Fruit fly (Drosophila melanogaster) whole organism, embryonic: ENCODE results near the gene VhaPPA1-2.

Source experiments
- Abd-B ChIP-seq: fragments of 200-800 bp; sonication (Bioruptor generic); optimal IDR thresholded peaks from 2 replicates; lab custom pipeline; 2018; ENCODE audit warnings: missing biosample characterization, mild to moderate bottlenecking, missing genetic modification characterization, moderate library complexity
- Blimp-1 ChIP-seq: fragments of 200-800 bp; sonication (Bioruptor generic); optimal IDR thresholded peaks from 3 replicates; lab custom pipeline; 2018; ENCODE audit warnings: missing biosample characterization, missing genetic modification characterization, mild to moderate bottlenecking, moderate library complexity, missing genetic modification reagents
- C15 ChIP-seq: fragments of 200-800 bp; sonication (Bioruptor generic); IDR thresholded peaks from 3 replicates; pipeline ENCODE4 v1.3.6; 2022; ENCODE audit warnings: missing biosample characterization, missing genetic modification characterization
- CG10274 ChIP-seq: fragments of 200-800 bp; sonication (Bioruptor generic); optimal IDR thresholded peaks from 3 replicates; lab custom pipeline; 2017; ENCODE audit warnings: missing biosample characterization, mild to moderate bottlenecking, missing genetic modification characterization
- CG12236 ChIP-seq: fragments of 200-800 bp; sonication (Bioruptor generic); optimal IDR thresholded peaks from 2 replicates; lab custom pipeline; 2016; ENCODE audit warnings: missing biosample characterization, missing genetic modification characterization
- CG1233 ChIP-seq: fragments of 200-800 bp; sonication (Bioruptor generic); optimal IDR thresholded peaks from 4 replicates; lab custom pipeline; 2018; ENCODE audit warnings: missing biosample characterization, mild to moderate bottlenecking, missing genetic modification characterization
- CG13424 ChIP-seq: fragments of 200-800 bp; sonication (Bioruptor generic); optimal IDR thresholded peaks from 2 replicates; lab custom pipeline; 2019; ENCODE audit warnings: missing biosample characterization, mild to moderate bottlenecking, missing genetic modification characterization, moderate library complexity
- CG15601 ChIP-seq: fragments of 200-800 bp; sonication (Bioruptor generic); optimal IDR thresholded peaks from 3 replicates; lab custom pipeline; 2019; ENCODE audit warnings: missing biosample characterization, mild to moderate bottlenecking, missing genetic modification characterization, moderate library complexity
- CG16779 ChIP-seq: fragments of 200-800 bp; sonication (Bioruptor generic); IDR thresholded peaks from 2 replicates; pipeline ENCODE4 v1.3.6; 2022; ENCODE audit warnings: missing biosample characterization, missing genetic modification characterization
- CG16815 ChIP-seq: fragments of 200-800 bp; sonication (Bioruptor generic); optimal IDR thresholded peaks from 3 replicates; lab custom pipeline; 2017; ENCODE audit warnings: missing biosample characterization, mild to moderate bottlenecking, missing genetic modification characterization
- CG17359 ChIP-seq: fragments of 200-800 bp; sonication (Bioruptor generic); optimal IDR thresholded peaks from 3 replicates; lab custom pipeline; 2018; ENCODE audit warnings: missing biosample characterization, mild to moderate bottlenecking, missing genetic modification characterization, moderate library complexity
- CG18599 ChIP-seq: fragments of 200-800 bp; sonication (Bioruptor generic); optimal IDR thresholded peaks from 3 replicates; lab custom pipeline; 2017; ENCODE audit warnings: missing biosample characterization, missing genetic modification characterization, mild to moderate bottlenecking, moderate library complexity, missing genetic modification reagents
- CG2678 ChIP-seq: fragments of 200-800 bp; sonication (Bioruptor generic); optimal IDR thresholded peaks from 3 replicates; lab custom pipeline; 2019; ENCODE audit warnings: missing biosample characterization, mild to moderate bottlenecking, missing genetic modification characterization, moderate library complexity
- CG30431 ChIP-seq: fragments of 200-800 bp; sonication (Bioruptor generic); optimal IDR thresholded peaks from 2 replicates; lab custom pipeline; 2017; ENCODE audit warnings: missing biosample characterization, missing genetic modification characterization
- CG33557 ChIP-seq: fragments of 200-800 bp; sonication (Bioruptor generic); optimal IDR thresholded peaks from 2 replicates; lab custom pipeline; 2019; ENCODE audit warnings: missing biosample characterization, mild to moderate bottlenecking, missing genetic modification characterization, moderate library complexity
- CG34422 ChIP-seq: fragments of 200-800 bp; sonication (Bioruptor generic); IDR thresholded peaks from 3 replicates; pipeline ENCODE4 v1.3.6; 2022; ENCODE audit warnings: missing biosample characterization, missing genetic modification characterization
- CG4617 ChIP-seq: fragments of 200-800 bp; sonication (Bioruptor generic); optimal IDR thresholded peaks from 3 replicates; lab custom pipeline; 2016; ENCODE audit warnings: missing biosample characterization, missing genetic modification characterization, borderline replicate concordance
- CG6683 ChIP-seq: fragments of 200-800 bp; sonication (Bioruptor generic); optimal IDR thresholded peaks from 2 replicates; lab custom pipeline; 2017; ENCODE audit warnings: missing biosample characterization, mild to moderate bottlenecking, missing genetic modification characterization, missing genetic modification reagents
- CG7987 ChIP-seq: fragments of 200-800 bp; sonication (Bioruptor generic); optimal IDR thresholded peaks from 2 replicates; lab custom pipeline; 2018; ENCODE audit warnings: missing biosample characterization, mild to moderate bottlenecking, missing genetic modification characterization, moderate library complexity
- CG9817 ChIP-seq: fragments of 200-800 bp; sonication (Bioruptor generic); optimal IDR thresholded peaks from 2 replicates; lab custom pipeline; 2018; ENCODE audit warnings: missing biosample characterization, mild to moderate bottlenecking, missing genetic modification characterization, moderate library complexity
- CTCF ChIP-seq: fragments of 200-800 bp; sonication (Bioruptor generic); optimal IDR thresholded peaks from 2 replicates; lab custom pipeline; 2017; ENCODE audit warnings: missing biosample characterization, mild to moderate bottlenecking, missing genetic modification characterization, moderate library complexity
- CkIIα-i1 ChIP-seq: fragments of 200-800 bp; sonication (Bioruptor generic); IDR thresholded peaks from 2 replicates; pipeline ENCODE4 v1.3.6; 2022; ENCODE audit warnings: missing biosample characterization, missing genetic modification characterization
- CrebB ChIP-seq: fragments of 200-800 bp; sonication (Bioruptor generic); optimal IDR thresholded peaks from 3 replicates; lab custom pipeline; 2018; ENCODE audit warnings: missing biosample characterization, mild to moderate bottlenecking, missing genetic modification characterization
- D ChIP-seq, 2 experiments: fragments of 200-800 bp in 1 of 2; fragments of >200 bp in 1 of 2; sonication (Bioruptor generic) in 1 of 2; optimal IDR thresholded peaks; 2 replicates in 1 of 2; 3 replicates in 1 of 2; lab custom pipeline; 2017; ENCODE audit warnings: mild to moderate bottlenecking in 1 of 2, missing biosample characterization in 1 of 2, missing genetic modification characterization in 1 of 2, missing genetic modification reagents in 1 of 2
- Dad ChIP-seq: fragments of 200-800 bp; sonication (Bioruptor generic); optimal IDR thresholded peaks from 3 replicates; lab custom pipeline; 2016; ENCODE audit warnings: missing biosample characterization, missing genetic modification characterization
- Dek ChIP-seq: fragments of 200-800 bp; sonication (Bioruptor generic); optimal IDR thresholded peaks from 3 replicates; lab custom pipeline; 2019; ENCODE audit warnings: missing biosample characterization, mild to moderate bottlenecking, missing genetic modification characterization, moderate library complexity
- Doc3 ChIP-seq: fragments of 200-800 bp; sonication (Bioruptor generic); IDR thresholded peaks from 3 replicates; pipeline ENCODE4 v1.3.6; 2022; ENCODE audit warnings: missing biosample characterization, missing genetic modification characterization; ENCODE audit not compliant: partially characterized antibody
- Ets65A ChIP-seq: fragments of 200-800 bp; sonication (Bioruptor generic); peaks from one replicate; lab custom pipeline; 2016; ENCODE audit warnings: missing biosample characterization, missing genetic modification characterization
- Myb ChIP-seq: fragments of 200-800 bp; sonication (Bioruptor generic); optimal IDR thresholded peaks from 2 replicates; lab custom pipeline; 2016; ENCODE audit warnings: missing biosample characterization, missing genetic modification characterization
- Nf-YB ChIP-seq: fragments of 200-800 bp; sonication (Bioruptor generic); optimal IDR thresholded peaks from 3 replicates; lab custom pipeline; 2019; ENCODE audit warnings: missing biosample characterization, mild to moderate bottlenecking, missing genetic modification characterization, moderate library complexity
- Nf-YC ChIP-seq: fragments of 200-800 bp; optimal IDR thresholded peaks from 3 replicates; lab custom pipeline; 2019; ENCODE audit warnings: missing biosample characterization, mild to moderate bottlenecking, missing genetic modification characterization, moderate library complexity
- Opbp ChIP-seq: fragments of 200-800 bp; sonication (Bioruptor generic); IDR thresholded peaks from 3 replicates; pipeline ENCODE4 v1.3.6; 2022; ENCODE audit warnings: missing biosample characterization, missing genetic modification characterization; ENCODE audit not compliant: partially characterized antibody
- Sry-β ChIP-seq: fragments of 200-800 bp; sonication (Bioruptor generic); optimal IDR thresholded peaks from 2 replicates; lab custom pipeline; 2018; ENCODE audit warnings: missing biosample characterization, mild to moderate bottlenecking, missing genetic modification characterization, moderate library complexity
- az2 ChIP-seq: fragments of 200-800 bp; sonication (Bioruptor generic); optimal IDR thresholded peaks from 3 replicates; lab custom pipeline; 2016; ENCODE audit warnings: missing biosample characterization, missing genetic modification characterization
- bsh ChIP-seq, 2 experiments: fragments of 200-800 bp; sonication (Bioruptor generic); optimal IDR thresholded peaks; 2 replicates each; lab custom pipeline; 2017 to 2018; ENCODE audit warnings: mild to moderate bottlenecking in 2 of 2, missing biosample characterization in 2 of 2, missing genetic modification characterization in 2 of 2, moderate library complexity in 1 of 2
- ci ChIP-seq: fragments of 200-800 bp; sonication (Bioruptor generic); IDR thresholded peaks from 3 replicates; pipeline ENCODE4 v1.3.6; 2022; ENCODE audit warnings: missing biosample characterization, missing genetic modification characterization
- crol ChIP-seq: fragments of 200-800 bp; sonication (Bioruptor generic); IDR thresholded peaks from 2 replicates; pipeline ENCODE4 v1.3.6; 2022; ENCODE audit warnings: missing biosample characterization, missing genetic modification characterization
- ewg ChIP-seq: fragments of 200-800 bp; sonication (Bioruptor generic); optimal IDR thresholded peaks from 3 replicates; lab custom pipeline; 2017; ENCODE audit warnings: mild to moderate bottlenecking, missing biosample characterization, missing genetic modification reagents, missing genetic modification characterization
- eyg ChIP-seq: fragments of 200-800 bp; sonication (Bioruptor generic); optimal IDR thresholded peaks from 3 replicates; lab custom pipeline; 2016; ENCODE audit warnings: missing biosample characterization, missing genetic modification characterization
- fru ChIP-seq: fragments of >200 bp; optimal IDR thresholded peaks from 2 replicates; lab custom pipeline; 2017
- gcm ChIP-seq: fragments of 200-800 bp; sonication (Bioruptor generic); optimal IDR thresholded peaks from 2 replicates; lab custom pipeline; 2019; ENCODE audit warnings: missing biosample characterization, mild to moderate bottlenecking, missing genetic modification characterization, moderate library complexity
- hb ChIP-seq: fragments of 200-800 bp; sonication (Bioruptor generic); IDR thresholded peaks from 3 replicates; pipeline ENCODE4 v1.3.6; 2022; ENCODE audit warnings: missing biosample characterization, missing genetic modification characterization; ENCODE audit not compliant: partially characterized antibody
- ken ChIP-seq: fragments of 200-800 bp; sonication (Bioruptor generic); IDR thresholded peaks from 3 replicates; pipeline ENCODE4 v1.3.6; 2022; ENCODE audit warnings: missing biosample characterization, missing genetic modification characterization
- nerfin-2 ChIP-seq: fragments of 200-800 bp; sonication (Bioruptor generic); IDR thresholded peaks from 2 replicates; pipeline ENCODE4 v1.3.6; 2022; ENCODE audit warnings: missing biosample characterization, missing genetic modification characterization; ENCODE audit not compliant: partially characterized antibody
- pb ChIP-seq: fragments of 200-800 bp; sonication (Bioruptor generic); optimal IDR thresholded peaks from 3 replicates; lab custom pipeline; 2016; ENCODE audit warnings: missing biosample characterization, missing genetic modification characterization
- sim ChIP-seq: fragments of 200-800 bp; sonication (Bioruptor generic); IDR thresholded peaks from 2 replicates; pipeline ENCODE4 v1.3.6; 2022; ENCODE audit warnings: missing biosample characterization, missing genetic modification characterization
- tap ChIP-seq: fragments of 200-800 bp; optimal IDR thresholded peaks from 3 replicates; lab custom pipeline; 2019; ENCODE audit warnings: missing biosample characterization, mild to moderate bottlenecking, missing genetic modification characterization, moderate library complexity
- tin ChIP-seq: fragments of 200-800 bp; sonication (Bioruptor generic); optimal IDR thresholded peaks from 3 replicates; lab custom pipeline; 2016; ENCODE audit warnings: missing biosample characterization, missing genetic modification characterization
- twi ChIP-seq: fragments of 200-800 bp; optimal IDR thresholded peaks from 2 replicates; lab custom pipeline; 2019; ENCODE audit warnings: missing biosample characterization, mild to moderate bottlenecking, missing genetic modification characterization, moderate library complexity

VhaPPA1-2 gene

dm6 chr3R:14886011-14886534, 14.0 kb downstream of the VhaPPA1-2 start, which contains the start of the genes Rrp6, CG33331 and CG33332 (continued):
- TF ChIP-seq CG6683 (peak; percentile 46), CG9817 (tag; lab: Kevin White, UChicago) (peak; percentile 84), crol (GFP tag; lab: Robert Waterston, UW) (no peak), Nf-YB (GFP tag; lab: Kevin White, UChicago) (peak; percentile 15), ewg (GFP tag; lab: Kevin White, UChicago) (no peak), CG15601 (tag; lab: Kevin White, UChicago) (peak; percentile 68), CG10274 (GFP tag; lab: Kevin White, UChicago) (no peak), bsh (GFP tag; optimal IDR thresholded peaks at IDR 0.05; lab: Kevin White, UChicago) (peak in 1 of 2 experiments; percentile 63), Dad (GFP tag; lab: Kevin White, UChicago) (peak; percentile 55), az2 (GFP tag; lab: Kevin White, UChicago) (peak; percentile 60), CG18599 (GFP tag; lab: Kevin White, UChicago) (no peak), Opbp (GFP tag; lab: Robert Waterston, UW) (peak; percentile 70; the same call in 2 of the 3 replicates), CG16779 (GFP tag; lab: Robert Waterston, UW) (0 out of 2 replicates have a peak, but pooled peaks have one; percentile 21), fru (lab: Kevin White, UChicago) (no peak), CTCF (peak; percentile 57), Nf-YC (tag; lab: Kevin White, UChicago) (peak; percentile 72), CG12236 (GFP tag; lab: Kevin White, UChicago) (no peak), Myb (GFP tag; lab: Kevin White, UChicago) (peak; percentile 43), nerfin-2 (GFP tag; lab: Robert Waterston, UW) (no peak; the same call in 1 of the 2 replicates), CrebB (tag; lab: Kevin White, UChicago) (no peak), Ets65A (peak; percentile 97), CG13424 (tag; lab: Kevin White, UChicago) (peak; percentile 75), CkIIα-i1 (GFP tag; lab: Robert Waterston, UW) (no peak), ken (peak; percentile 55; the same call in 1 of the 3 replicates), pb (GFP tag; lab: Kevin White, UChicago) (no peak), twi (tag; lab: Kevin White, UChicago) (peak; percentile 61), tin (GFP tag; lab: Kevin White, UChicago) (peak; percentile 77), CG17359 (tag; lab: Kevin White, UChicago) (peak; percentile 68), CG33557 (GFP tag; lab: Kevin White, UChicago) (peak; percentile 45), C15 (GFP tag; lab: Robert Waterston, UW) (0 out of 3 replicates have a peak, but pooled peaks have one; percentile 6), D (optimal IDR thresholded peaks at IDR 0.05; lab: Kevin White, UChicago) (no peak), D (GFP tag; optimal IDR thresholded peaks at IDR 0.05; lab: Kevin White, UChicago) (no peak), CG2678 (tag; lab: Kevin White, UChicago) (no peak), gcm (no peak), tap (tag; lab: Kevin White, UChicago) (no peak), CG4617 (GFP tag; lab: Kevin White, UChicago) (peak; percentile 63), sim (GFP tag; lab: Robert Waterston, UW) (no peak), CG16815 (peak; percentile 54), Dek (peak; percentile 78), ci (peak; percentile 66; the same call in 1 of the 3 replicates), CG30431 (GFP tag; lab: Kevin White, UChicago) (no peak), hb (GFP tag; lab: Robert Waterston, UW) (0 out of 3 replicates have a peak, but pooled peaks have one; percentile 44), CG7987 (GFP tag; lab: Kevin White, UChicago) (peak; percentile 57), Sry-β (GFP tag; lab: Kevin White, UChicago) (peak; percentile 90), Doc3 (GFP tag; lab: Robert Waterston, UW) (peak; percentile 41; the same call in 1 of the 3 replicates), CG34422 (0 out of 3 replicates have a peak, but pooled peaks have one; percentile 57), eyg (no peak), Blimp-1 (GFP tag; lab: Kevin White, UChicago) (no peak), Abd-B (GFP tag; lab: Kevin White, UChicago) (no peak), CG1233 (peak; percentile 65)
